Worm (Caenorhabditis elegans) whole organism, L2 larva: ENCODE results near the gene pqn-83.

ENCODE experiments used
- F13H6.1 ChIP-seq: sonication (generic microtip); optimal IDR thresholded peaks from 2 replicates; lab custom pipeline; 2016; ENCODE audit warnings: missing genetic modification characterization, missing compliant biosample characterization
- R02D3.7 ChIP-seq: fragments of 150-350 bp; optimal IDR thresholded peaks from 2 replicates; lab custom pipeline; 2014; ENCODE audit warnings: missing biosample characterization, missing genetic modification characterization
- ZK546.5 ChIP-seq: sonication (generic microtip); optimal IDR thresholded peaks from 2 replicates; lab custom pipeline; 2017; ENCODE audit warnings: missing biosample characterization, missing genetic modification characterization
- alr-1 ChIP-seq: fragments of 150-350 bp; optimal IDR thresholded peaks from 2 replicates; lab custom pipeline; 2014; ENCODE audit warnings: missing biosample characterization, missing genetic modification characterization
- aly-2 ChIP-seq: fragments of 150-350 bp; optimal IDR thresholded peaks from 2 replicates; lab custom pipeline; 2014; ENCODE audit warnings: missing biosample characterization, missing genetic modification characterization
- ama-1 ChIP-seq: fragments of 150-350 bp; optimal IDR thresholded peaks from 2 replicates; lab custom pipeline; 2018; ENCODE audit warnings: inconsistent platforms
- blmp-1 ChIP-seq: sonication (generic microtip); optimal IDR thresholded peaks from 2 replicates; lab custom pipeline; 2017; ENCODE audit warnings: missing genetic modification characterization, mild to moderate bottlenecking, missing compliant biosample characterization, antibody characterized with exemption, moderate library complexity; ENCODE audit not compliant: insufficient read depth
- ceh-16 ChIP-seq: fragments of 150-350 bp; optimal IDR thresholded peaks from 2 replicates; lab custom pipeline; 2014; ENCODE audit warnings: missing biosample characterization, missing genetic modification characterization
- ceh-82 ChIP-seq: fragments of 150-350 bp; optimal IDR thresholded peaks from 2 replicates; lab custom pipeline; 2014; ENCODE audit warnings: missing biosample characterization, missing genetic modification characterization
- crh-2 ChIP-seq: sonication (generic microtip); optimal IDR thresholded peaks from 2 replicates; lab custom pipeline; 2017; ENCODE audit warnings: missing biosample characterization, missing genetic modification characterization
- elt-1 ChIP-seq: fragments of 150-350 bp; optimal IDR thresholded peaks from 2 replicates; lab custom pipeline; 2014; ENCODE audit warnings: missing biosample characterization, missing genetic modification characterization
- fos-1 ChIP-seq: fragments of 150-350 bp; optimal IDR thresholded peaks from 2 replicates; lab custom pipeline; 2014; ENCODE audit warnings: missing biosample characterization, missing genetic modification characterization
- gmeb-1 ChIP-seq: fragments of 150-350 bp; optimal IDR thresholded peaks from 2 replicates; lab custom pipeline; 2014; ENCODE audit warnings: missing biosample characterization, missing genetic modification characterization
- lin-11 ChIP-seq: fragments of 150-350 bp; sonication (generic microtip); optimal IDR thresholded peaks from 2 replicates; lab custom pipeline; 2014; ENCODE audit warnings: missing biosample characterization, missing genetic modification characterization, inconsistent platforms, mixed read lengths
- lin-13 ChIP-seq: fragments of 150-350 bp; optimal IDR thresholded peaks from 2 replicates; lab custom pipeline; 2014; ENCODE audit warnings: missing biosample characterization, missing genetic modification reagents, missing genetic modification characterization
- lin-39 ChIP-seq: fragments of 150-350 bp; optimal IDR thresholded peaks from 2 replicates; lab custom pipeline; 2014; ENCODE audit warnings: missing biosample characterization, missing genetic modification reagents, missing genetic modification characterization
- lsy-2 ChIP-seq, 2 experiments: fragments of 150-350 bp in 1 of 2; sonication (generic microtip) in 1 of 2; optimal IDR thresholded peaks; 2 replicates each; lab custom pipeline; 2014 to 2017; ENCODE audit warnings: missing biosample characterization in 2 of 2, missing genetic modification characterization in 2 of 2
- mab-5 ChIP-seq: fragments of 150-350 bp; optimal IDR thresholded peaks from 2 replicates; lab custom pipeline; 2014; ENCODE audit warnings: missing biosample characterization, missing genetic modification characterization
- nhr-10 ChIP-seq: sonication (generic microtip); optimal IDR thresholded peaks from 2 replicates; lab custom pipeline; 2017; ENCODE audit warnings: missing biosample characterization, missing genetic modification characterization
- nhr-11 ChIP-seq: fragments of 150-350 bp; optimal IDR thresholded peaks from 2 replicates; lab custom pipeline; 2014; ENCODE audit warnings: missing biosample characterization, missing genetic modification characterization
- nhr-12 ChIP-seq: fragments of 150-350 bp; optimal IDR thresholded peaks from 2 replicates; lab custom pipeline; 2014; ENCODE audit warnings: missing biosample characterization, missing genetic modification characterization
- nhr-129 ChIP-seq: fragments of 150-350 bp; optimal IDR thresholded peaks from 2 replicates; lab custom pipeline; 2014; ENCODE audit warnings: missing biosample characterization, missing genetic modification characterization
- nhr-23 ChIP-seq: fragments of 150-350 bp; optimal IDR thresholded peaks from 2 replicates; lab custom pipeline; 2014; ENCODE audit warnings: missing biosample characterization, missing genetic modification reagents, missing genetic modification characterization
- nhr-237 ChIP-seq: fragments of 150-350 bp; optimal IDR thresholded peaks from 2 replicates; lab custom pipeline; 2014; ENCODE audit warnings: missing biosample characterization, missing genetic modification characterization
- nhr-25 ChIP-seq: fragments of 150-350 bp; sonication (generic microtip); optimal IDR thresholded peaks from 3 replicates; lab custom pipeline; 2014; ENCODE audit warnings: missing biosample characterization, missing genetic modification characterization
- nhr-77 ChIP-seq: fragments of 150-350 bp; optimal IDR thresholded peaks from 2 replicates; lab custom pipeline; 2014; ENCODE audit warnings: missing biosample characterization, missing genetic modification characterization
- sem-4 ChIP-seq: fragments of 150-350 bp; optimal IDR thresholded peaks from 2 replicates; lab custom pipeline; 2014; ENCODE audit warnings: missing biosample characterization, missing genetic modification reagents, missing genetic modification characterization
- skn-1 ChIP-seq: sonication (generic microtip); optimal IDR thresholded peaks from 2 replicates; lab custom pipeline; 2017; ENCODE audit warnings: missing biosample characterization, missing genetic modification characterization
- sma-3 ChIP-seq: sonication (generic microtip); optimal IDR thresholded peaks from 2 replicates; lab custom pipeline; 2016; ENCODE audit warnings: missing genetic modification reagents, missing genetic modification characterization, missing compliant biosample characterization
- sma-9 ChIP-seq, 2 experiments: fragments of 150-350 bp in 1 of 2; sonication (generic microtip) in 1 of 2; optimal IDR thresholded peaks; 2 replicates each; lab custom pipeline; 2014 to 2016; ENCODE audit warnings: missing genetic modification characterization in 2 of 2, mild to moderate bottlenecking in 1 of 2, missing biosample characterization in 1 of 2, missing compliant biosample characterization in 1 of 2, missing genetic modification reagents in 1 of 2, moderate library complexity in 1 of 2
- snpc-4 ChIP-seq: fragments of 150-350 bp; optimal IDR thresholded peaks from 2 replicates; lab custom pipeline; 2014; ENCODE audit warnings: missing biosample characterization, missing genetic modification characterization
- unc-39 ChIP-seq: fragments of 150-350 bp; optimal IDR thresholded peaks from 2 replicates; lab custom pipeline; 2014; ENCODE audit warnings: missing biosample characterization, missing genetic modification characterization
- unc-55 ChIP-seq: fragments of 150-350 bp; sonication (generic microtip); optimal IDR thresholded peaks from 3 replicates; lab custom pipeline; 2014; ENCODE audit warnings: missing biosample characterization, missing genetic modification reagents, missing genetic modification characterization
- ztf-1 ChIP-seq: fragments of 200-800 bp; sonication (Bioruptor generic); conservative IDR thresholded peaks from 2 replicates; pipeline ENCODE4 v1.3.6; 2022; ENCODE audit warnings: missing genetic modification characterization, missing compliant biosample characterization
- ztf-11 ChIP-seq: sonication (generic microtip); optimal IDR thresholded peaks from 2 replicates; lab custom pipeline; 2017; ENCODE audit warnings: missing biosample characterization, missing genetic modification characterization
- ztf-4 ChIP-seq: fragments of 150-350 bp; optimal IDR thresholded peaks from 2 replicates; lab custom pipeline; 2014; ENCODE audit warnings: missing biosample characterization, missing genetic modification characterization

The pqn-83 gene

ce11 chrIII:13058140-13058539 lies 41.1 kb downstream of the pqn-83 start:
- TF ChIP-seq nhr-12 (tag; lab: Kevin White, UChicago) = no peak
- TF ChIP-seq unc-55 (GFP tag; lab: Kevin White, UChicago) = peak; percentile 74
- no peak for TF ChIP-seq crh-2
- no peak for TF ChIP-seq lsy-2 (tag; optimal IDR thresholded peaks at IDR 0.05; lab: Kevin White, UChicago)
- TF ChIP-seq mab-5 (tag; lab: Kevin White, UChicago) = no peak
- TF ChIP-seq elt-1 (tag; lab: Kevin White, UChicago) = no peak

ce11 chrIII:13056735-13057134 lies 42.5 kb downstream of the pqn-83 start:
- TF ChIP-seq nhr-129 (tag; lab: Kevin White, UChicago) = peak; percentile 23
- TF ChIP-seq nhr-77 (tag; lab: Kevin White, UChicago) = no peak
- TF ChIP-seq nhr-25 (tag; lab: Kevin White, UChicago) = no peak
- TF ChIP-seq unc-39 (tag; lab: Kevin White, UChicago) = no peak
- no peak for TF ChIP-seq F13H6.1 (tag; lab: Kevin White, UChicago)
- TF ChIP-seq nhr-11 = no peak
- no peak for TF ChIP-seq gmeb-1
- no peak for TF ChIP-seq ztf-11 (tag; lab: Kevin White, UChicago)

DNA sequence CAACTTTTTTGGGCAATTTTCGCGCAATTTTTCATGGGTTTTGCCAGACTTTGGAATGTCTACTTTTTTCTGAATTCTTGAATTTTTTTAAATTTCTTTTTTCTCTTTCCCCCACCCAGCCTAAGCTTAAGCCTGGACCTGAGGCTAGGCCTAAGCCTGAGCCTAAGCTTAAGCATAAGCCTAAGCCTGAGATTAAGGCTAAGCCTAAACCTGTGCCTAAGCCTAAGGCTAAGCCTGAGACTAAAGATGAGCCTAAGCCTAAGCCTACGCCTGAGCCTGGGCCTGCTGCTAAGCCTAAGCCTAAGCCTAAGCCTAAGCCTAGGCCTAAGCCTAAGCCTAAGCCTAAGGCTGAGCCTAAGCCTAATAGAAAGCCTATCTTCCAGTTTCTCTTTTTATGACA lies 43.0 kb downstream of the pqn-83 start:
- no peak for TF ChIP-seq ceh-82
- no peak for TF ChIP-seq mab-5 (tag; lab: Kevin White, UChicago)
- TF ChIP-seq nhr-129 (tag; lab: Kevin White, UChicago) = no peak
- TF ChIP-seq ZK546.5 (tag; lab: Kevin White, UChicago) = no peak
- no peak for TF ChIP-seq ztf-4

DNA sequence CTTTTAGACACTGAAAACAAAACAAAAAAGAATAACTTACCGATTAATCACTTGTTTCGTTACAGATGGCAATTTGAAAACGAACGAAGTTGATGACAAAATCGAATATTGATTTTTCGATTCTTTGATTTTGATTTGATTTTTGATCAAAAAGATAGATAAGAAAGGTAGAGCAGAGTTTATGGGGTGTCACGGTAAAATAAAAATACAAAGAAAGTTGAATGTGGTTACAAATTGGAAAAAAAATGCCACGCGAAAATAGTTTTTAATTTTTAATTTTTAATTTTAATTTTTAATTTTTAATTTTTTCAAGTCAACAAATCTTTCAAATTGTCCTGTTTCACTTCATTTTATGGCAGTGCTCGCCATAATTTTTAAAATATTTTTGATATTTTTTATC lies 43.9 kb downstream of the pqn-83 start, which contains the start of gene F54F12.1:
F54F12.1 (minus strand) TSS at position 101 of the 400 bp plus-strand sequence.
- TF ChIP-seq lsy-2 (tag; optimal IDR thresholded peaks at IDR 0.05; lab: Kevin White, UChicago) (no peak), blmp-1 (no peak), aly-2 (tag; lab: Kevin White, UChicago) (no peak), F13H6.1 (tag; lab: Kevin White, UChicago) (no peak), elt-1 (tag; lab: Kevin White, UChicago) (no peak), ztf-4 (no peak), skn-1 (no peak), sma-3 (GFP tag; lab: Kevin White, UChicago) (no peak), ceh-16 (tag; lab: Kevin White, UChicago) (no peak), unc-55 (GFP tag; lab: Kevin White, UChicago) (no peak), lin-13 (GFP tag; lab: Kevin White, UChicago) (no peak), ZK546.5 (tag; lab: Kevin White, UChicago) (no peak), ztf-1 (GFP tag; lab: Robert Waterston, UW) (no peak), ama-1 (lab: Kevin White, UChicago) (no peak), fos-1 (tag; lab: Kevin White, UChicago) (no peak), nhr-10 (tag; lab: Kevin White, UChicago) (no peak), nhr-23 (tag; lab: Kevin White, UChicago) (no peak), sma-9 (GFP tag; optimal IDR thresholded peaks at IDR 0.05; lab: Kevin White, UChicago) (no peak), sma-9 (tag; optimal IDR thresholded peaks at IDR 0.05; lab: Kevin White, UChicago) (no peak), ceh-82 (no peak)

DNA sequence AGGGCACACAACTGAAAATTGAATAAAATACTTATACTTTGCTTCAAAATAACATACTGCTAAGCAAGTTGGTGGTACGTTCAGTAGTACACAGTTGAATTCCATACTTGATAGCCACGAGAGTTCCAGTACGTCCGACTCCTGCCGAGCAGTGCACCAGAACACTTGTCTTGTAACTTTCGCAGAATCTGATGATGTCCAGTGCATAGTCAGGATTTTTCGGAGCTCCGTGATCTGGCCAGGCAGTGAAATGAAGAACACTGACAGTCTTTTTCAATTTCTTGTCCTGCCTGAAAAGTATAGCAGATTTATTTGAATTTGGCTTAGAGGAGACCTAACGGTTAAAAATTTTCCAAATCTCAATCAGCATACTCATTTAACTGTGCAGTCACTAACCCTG lies 49.3 kb downstream of the pqn-83 start:
- no peak for TF ChIP-seq R02D3.7
- TF ChIP-seq ztf-11 (tag; lab: Kevin White, UChicago) = no peak
- TF ChIP-seq snpc-4 (tag; lab: Kevin White, UChicago) = no peak
- no peak for TF ChIP-seq nhr-11
- TF ChIP-seq sem-4 (tag; lab: Kevin White, UChicago) = no peak
- TF ChIP-seq ama-1 (lab: Kevin White, UChicago) = no peak
- no peak for TF ChIP-seq alr-1 (tag; lab: Kevin White, UChicago)
- TF ChIP-seq ceh-82 = no peak
- TF ChIP-seq lin-11 (tag; lab: Kevin White, UChicago) = no peak
- TF ChIP-seq aly-2 (tag; lab: Kevin White, UChicago) = no peak
- TF ChIP-seq nhr-237 = no peak
- TF ChIP-seq unc-39 (tag; lab: Kevin White, UChicago) = no peak
- no peak for TF ChIP-seq lin-39
- no peak for TF ChIP-seq ztf-4
- no peak for TF ChIP-seq gmeb-1
